Fruit fly (Drosophila melanogaster): Measurements from ENCODE around the gene gammaTub23C.

The gammaTub23C gene

DNA sequence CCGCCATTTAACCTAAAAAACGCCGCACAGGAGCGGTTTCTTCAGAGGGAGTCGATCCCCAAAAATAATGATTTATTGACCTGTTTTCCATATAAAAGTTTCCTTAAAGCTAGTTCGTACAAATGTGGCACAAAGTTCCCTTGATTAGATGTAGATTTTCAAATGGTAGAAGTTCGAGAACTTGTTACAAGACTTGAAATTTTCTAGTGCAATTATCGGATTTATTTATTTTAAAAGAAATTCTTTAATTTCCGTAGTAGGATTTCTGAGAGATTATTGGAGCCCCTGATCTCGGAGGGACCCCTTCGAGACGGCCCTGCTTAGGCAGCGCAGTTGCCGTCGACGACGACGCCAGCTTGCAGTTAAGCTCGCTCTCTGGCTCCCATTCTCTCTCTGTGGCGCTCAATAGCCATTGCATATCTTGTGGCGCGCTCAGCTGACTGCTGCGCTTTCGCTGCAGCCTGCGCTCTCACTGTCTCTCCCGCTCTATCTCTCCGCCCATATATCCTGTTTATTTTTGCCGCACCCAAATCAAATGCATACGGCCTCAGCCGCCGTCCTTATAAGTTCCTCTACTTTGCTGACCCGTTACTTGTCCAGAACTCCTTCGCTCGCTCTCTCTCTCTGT lies 15.0 kb upstream of the gammaTub23C start:
- no peak for TF ChIP-seq CG18011 (GFP tag; optimal IDR thresholded peaks at IDR 0.05)
- TF ChIP-seq chif (GFP tag; optimal IDR thresholded peaks at IDR 0.05): peak in 1 of 2 experiments; percentile 47
- no peak for TF ChIP-seq trh (GFP tag; optimal IDR thresholded peaks at IDR 0.05)
- TF ChIP-seq usp (GFP tag; optimal IDR thresholded peaks at IDR 0.05): no peak
- TF ChIP-seq CG18764 (GFP tag; optimal IDR thresholded peaks at IDR 0.05): no peak
- peak; percentile 61 for TF ChIP-seq Xbp1 (GFP tag; optimal IDR thresholded peaks at IDR 0.05)
- TF ChIP-seq Oaz (GFP tag; IDR thresholded peaks at IDR 0.05): no peak
- no peak for TF ChIP-seq CG13123 (GFP tag; optimal IDR thresholded peaks at IDR 0.05)
- no peak for TF ChIP-seq CG2120 (GFP tag; optimal IDR thresholded peaks at IDR 0.05)
- no peak for TF ChIP-seq NFAT (GFP tag; IDR thresholded peaks at IDR 0.05)
- no peak for TF ChIP-seq Deaf1 (tag; optimal IDR thresholded peaks at IDR 0.05)
- peak; percentile 56 for TF ChIP-seq CG17829 (tag; optimal IDR thresholded peaks at IDR 0.05)
- TF ChIP-seq p53 (GFP tag; optimal IDR thresholded peaks at IDR 0.05): no peak
- TF ChIP-seq Ptx1 (GFP tag; IDR thresholded peaks at IDR 0.05): peak; percentile 58
- no peak for TF ChIP-seq caup (GFP tag; optimal IDR thresholded peaks at IDR 0.05; ENCODE audit: severe bottlenecking)
- TF ChIP-seq bsh (GFP tag; optimal IDR thresholded peaks at IDR 0.05): peak; percentile 64 to 76
- no peak for TF ChIP-seq toy (GFP tag; IDR thresholded peaks at IDR 0.05)
- no peak for TF ChIP-seq lilli (GFP tag; optimal IDR thresholded peaks at IDR 0.05)
- peak; percentile 48 for TF ChIP-seq pum (GFP tag; optimal IDR thresholded peaks at IDR 0.05)
- TF ChIP-seq sens (GFP tag): peak; percentile 95
- peak; percentile 45 for TF ChIP-seq bcd (GFP tag; optimal IDR thresholded peaks at IDR 0.05)
- peak; percentile 13 for TF ChIP-seq CG30431 (GFP tag; optimal IDR thresholded peaks at IDR 0.05)
- TF ChIP-seq CG11504 (tag; optimal IDR thresholded peaks at IDR 0.05): peak; percentile 78
- TF ChIP-seq CG14710 (tag; optimal IDR thresholded peaks at IDR 0.05): peak; percentile 53
- peak; percentile 1 for TF ChIP-seq Atf3 (GFP tag; optimal IDR thresholded peaks at IDR 0.05)
- peak; percentile 38 for TF ChIP-seq dmrt11E (tag; optimal IDR thresholded peaks at IDR 0.05)
- TF ChIP-seq Fer1 (GFP tag; optimal IDR thresholded peaks at IDR 0.05): no peak
- TF ChIP-seq CG1233 (GFP tag; optimal IDR thresholded peaks at IDR 0.05): peak; percentile 2
- TF ChIP-seq da (GFP tag; optimal IDR thresholded peaks at IDR 0.05): no peak
- TF ChIP-seq CG4730 (GFP tag; IDR thresholded peaks at IDR 0.05): no peak
- TF ChIP-seq Sox102F (GFP tag; optimal IDR thresholded peaks at IDR 0.05): peak; percentile 67
- TF ChIP-seq CG12942 (GFP tag; optimal IDR thresholded peaks at IDR 0.05): no peak
- peak; percentile 18; the same call in 1 of the 2 replicates for TF ChIP-seq ranshi (GFP tag; IDR thresholded peaks at IDR 0.05)
- TF ChIP-seq CG12769 (tag; optimal IDR thresholded peaks at IDR 0.05): no peak
- TF ChIP-seq al (GFP tag; IDR thresholded peaks at IDR 0.05): 0 out of 2 replicates have a peak, but pooled peaks have one; percentile 7
- no peak for TF ChIP-seq ttk (GFP tag; IDR thresholded peaks at IDR 0.05)
- peak; percentile 63 for TF ChIP-seq CG4820 (GFP tag; optimal IDR thresholded peaks at IDR 0.05)
- TF ChIP-seq jing (GFP tag; optimal IDR thresholded peaks at IDR 0.05): no peak
- no peak for TF ChIP-seq dati (GFP tag; IDR thresholded peaks at IDR 0.05)
- no peak for TF ChIP-seq Mrtf (GFP tag; IDR thresholded peaks at IDR 0.05)
- TF ChIP-seq Dip2 (GFP tag; IDR thresholded peaks at IDR 0.05): no peak
- peak; percentile 81 for TF ChIP-seq CG10979 (tag; optimal IDR thresholded peaks at IDR 0.05)
- no peak for TF ChIP-seq CG2889 (GFP tag; IDR thresholded peaks at IDR 0.05)
- no peak for TF ChIP-seq hb (GFP tag; IDR thresholded peaks at IDR 0.05; ENCODE audit: partially characterized antibody)
- no peak for TF ChIP-seq CG7745 (tag; optimal IDR thresholded peaks at IDR 0.05)
- TF ChIP-seq chn (GFP tag; optimal IDR thresholded peaks at IDR 0.05): peak; percentile 37
- TF ChIP-seq Abd-B (GFP tag; optimal IDR thresholded peaks at IDR 0.05): peak; percentile 80
- no peak for TF ChIP-seq CG8765 (GFP tag; IDR thresholded peaks at IDR 0.05)
- no peak for TF ChIP-seq twi (tag; optimal IDR thresholded peaks at IDR 0.05)
- no peak for TF ChIP-seq CG14014 (GFP tag; IDR thresholded peaks at IDR 0.05)
- TF ChIP-seq CG34422 (GFP tag; IDR thresholded peaks at IDR 0.05): 0 out of 3 replicates have a peak, but pooled peaks have one; percentile 18
